Fruit fly (Drosophila melanogaster) whole organism: ENCODE data around the gene Takl2.

Experiments
- CG8478 ChIP-seq: fragments of >200 bp; optimal IDR thresholded peaks from 2 replicates; lab custom pipeline; 2018; ENCODE audit warnings: inconsistent platforms
- Dll ChIP-seq: fragments of >200 bp; optimal IDR thresholded peaks from 2 replicates; lab custom pipeline; 2017
- EcR ChIP-seq, 2 experiments: fragments of >200 bp; optimal IDR thresholded peaks; 2 replicates each; lab custom pipeline; 2017; ENCODE audit warnings: missing biosample characterization in 2 of 2, missing genetic modification characterization in 2 of 2, missing genetic modification reagents in 2 of 2
- pan ChIP-seq: fragments of >200 bp; optimal IDR thresholded peaks from 2 replicates; lab custom pipeline; 2017
- psq ChIP-seq: fragments of >200 bp; optimal IDR thresholded peaks from 2 replicates; lab custom pipeline; 2017
- usp ChIP-seq: fragments of >200 bp; optimal IDR thresholded peaks from 2 replicates; lab custom pipeline; 2017; ENCODE audit warnings: missing biosample characterization, missing genetic modification characterization, mixed read lengths

Takl2 gene

DNA sequence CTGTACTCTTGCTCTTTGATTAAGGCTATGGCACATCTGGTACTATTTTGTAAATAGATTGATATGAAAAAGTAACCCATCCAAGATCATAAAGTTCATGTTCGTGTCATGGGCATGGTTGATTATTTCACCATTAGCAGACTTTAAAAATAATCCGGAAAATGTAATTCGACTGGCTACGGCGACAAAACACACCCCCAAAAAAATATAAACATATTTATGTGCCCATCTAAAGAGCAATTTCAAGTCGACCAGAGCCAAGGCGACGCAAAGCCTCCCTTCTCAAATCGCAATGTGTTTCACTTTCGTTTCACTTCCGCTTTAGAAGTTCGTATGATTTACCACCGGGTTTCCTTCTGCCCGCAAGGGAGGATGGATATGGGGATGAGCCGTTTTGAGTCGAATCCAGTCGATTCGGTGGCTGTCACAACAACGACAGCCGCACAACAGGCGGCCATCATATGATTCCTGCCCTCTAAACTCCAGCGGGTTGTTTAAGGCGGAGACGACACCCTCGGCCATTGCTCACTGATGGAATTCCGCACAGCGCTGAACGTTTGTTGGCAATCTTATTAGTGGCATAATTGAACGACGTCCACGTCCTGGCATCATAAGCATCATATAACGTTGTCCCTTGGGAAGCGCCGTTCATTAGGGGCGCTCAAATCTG, 14.6 kb downstream of the Takl2 start:
- TF ChIP-seq CG8478 (lab: Kevin White, UChicago) = no peak
- TF ChIP-seq usp (GFP tag; lab: Kevin White, UChicago) = no peak

DNA sequence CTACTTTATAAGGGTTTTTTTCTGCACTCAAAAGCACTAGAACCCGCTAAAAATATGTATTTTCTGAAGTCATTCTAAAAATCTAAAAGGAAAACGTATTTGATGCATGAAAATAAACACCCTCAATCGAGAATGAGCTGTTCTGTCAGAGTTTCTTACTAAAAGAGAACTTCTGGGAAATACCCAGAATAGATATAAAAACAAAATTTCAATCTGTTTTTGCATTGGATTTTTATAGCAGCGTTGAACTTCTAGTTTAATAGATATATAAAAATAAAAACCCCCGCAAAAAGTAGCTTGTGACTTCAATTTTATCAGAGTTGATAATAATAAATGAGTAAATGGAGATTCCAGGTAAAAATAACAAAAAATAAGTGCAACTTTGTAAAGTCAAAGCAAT, 15.2 kb downstream of the Takl2 start:
- TF ChIP-seq CG8478 (lab: Kevin White, UChicago) (no peak), usp (GFP tag; lab: Kevin White, UChicago) (no peak), psq (no peak), EcR (GFP tag; optimal IDR thresholded peaks at IDR 0.05; lab: Kevin White, UChicago) (no peak), Dll (lab: Kevin White, UChicago) (no peak), pan (lab: Kevin White, UChicago) (no peak)

- TF ChIP-seq EcR (GFP tag; optimal IDR thresholded peaks at IDR 0.05; lab: Kevin White, UChicago) = no peak
- TF ChIP-seq psq = no peak
- TF ChIP-seq Dll (lab: Kevin White, UChicago) = no peak
- no peak for TF ChIP-seq CG8478 (lab: Kevin White, UChicago)
- no peak for TF ChIP-seq pan (lab: Kevin White, UChicago)
- no peak for TF ChIP-seq usp (GFP tag; lab: Kevin White, UChicago)
These were observed 15.8 kb downstream of the Takl2 start for dm6 chr3R:22717863-22718262.

DNA sequence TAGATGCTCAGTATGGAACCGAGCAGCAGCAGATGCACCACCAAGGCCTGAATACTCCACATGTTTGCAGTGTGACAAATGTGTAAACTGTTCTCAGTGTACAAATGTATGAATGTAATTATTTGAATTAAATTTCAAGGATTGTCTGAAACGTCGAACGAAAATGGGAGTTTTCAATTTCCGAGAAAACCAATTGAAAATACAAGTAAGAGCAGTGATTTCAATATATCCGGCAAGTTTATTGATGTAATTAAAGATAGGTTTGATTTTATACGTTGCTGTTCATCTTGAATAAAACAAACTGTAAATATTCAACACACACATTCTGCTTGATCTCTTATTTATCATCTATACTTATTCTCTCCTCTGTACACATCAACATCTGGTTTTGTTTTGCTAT, 23.0 kb downstream of the Takl2 start, which contains the start of gene CG4907:
Gene CG4907, minus strand, starts transcription at position 101 of the 400 bp plus-strand sequence.
- no peak for TF ChIP-seq Dll (lab: Kevin White, UChicago)
- no peak for TF ChIP-seq psq
- TF ChIP-seq usp (GFP tag; lab: Kevin White, UChicago) = no peak
- no peak for TF ChIP-seq pan (lab: Kevin White, UChicago)
- no peak for TF ChIP-seq CG8478 (lab: Kevin White, UChicago)
- no peak for TF ChIP-seq EcR (GFP tag; optimal IDR thresholded peaks at IDR 0.05; lab: Kevin White, UChicago)

DNA sequence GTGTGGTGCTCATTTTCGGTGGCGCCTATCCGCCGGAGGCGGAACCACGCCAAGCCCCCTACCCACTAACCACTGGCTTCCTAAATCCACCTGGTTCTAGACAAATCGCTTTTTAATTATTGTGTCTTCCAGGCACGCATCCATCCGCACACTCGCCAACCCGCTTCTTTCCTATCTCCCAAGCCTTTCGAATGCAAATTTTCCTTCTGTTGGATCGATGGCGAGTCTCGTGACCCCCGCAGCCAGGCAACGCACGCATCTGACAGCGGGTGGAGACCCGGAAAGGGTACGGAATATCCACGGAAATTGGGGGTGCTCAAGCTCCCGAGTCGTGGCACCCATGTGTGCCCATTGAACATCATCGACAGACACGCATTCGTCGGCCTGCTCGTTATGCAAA, 26.5 kb downstream of the Takl2 start, which contains the start of gene CG13842:
Gene CG13842, minus strand, starts transcription at position 101 of the 400 bp plus-strand sequence.
- TF ChIP-seq Dll (lab: Kevin White, UChicago) (no peak), usp (GFP tag; lab: Kevin White, UChicago) (no peak), psq (no peak), EcR (GFP tag; optimal IDR thresholded peaks at IDR 0.05; lab: Kevin White, UChicago) (no peak), pan (lab: Kevin White, UChicago) (no peak), CG8478 (lab: Kevin White, UChicago) (no peak)

DNA sequence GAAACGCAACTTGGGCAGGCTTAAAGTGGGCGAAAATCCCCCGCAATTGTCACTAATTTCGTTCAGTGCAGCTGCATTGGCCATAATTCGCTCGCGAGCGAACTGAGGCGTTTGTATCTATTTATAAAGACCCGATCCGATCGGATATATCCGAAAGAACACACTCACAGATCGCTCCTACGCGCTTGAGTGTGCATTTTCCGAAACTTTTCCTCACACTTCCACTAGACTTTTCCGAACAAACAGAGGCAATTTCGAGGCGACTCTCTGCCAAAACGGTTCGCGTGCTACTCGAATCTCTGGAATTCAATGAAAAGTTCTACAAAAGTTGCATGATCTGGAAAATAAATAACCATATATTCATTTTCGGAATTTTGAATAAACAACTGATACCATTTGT, 31.9 kb downstream of the Takl2 start, which contains the start of the genes CG6972 and CCAP:
Gene CG6972, plus strand, starts transcription at position 215 of the 400 bp plus-strand sequence.
Gene CCAP, minus strand, starts transcription at position 292 of the 400 bp plus-strand sequence.
- TF ChIP-seq EcR (GFP tag; optimal IDR thresholded peaks at IDR 0.05; lab: Kevin White, UChicago) = no peak
- TF ChIP-seq CG8478 (lab: Kevin White, UChicago) = no peak
- TF ChIP-seq usp (GFP tag; lab: Kevin White, UChicago) = no peak
- TF ChIP-seq pan (lab: Kevin White, UChicago) = no peak

dm6 chr3R:22698208-22698607, 35.4 kb downstream of the Takl2 start, which contains the start of gene Cyp6d4:
TSS of gene Cyp6d4 (plus strand) at chr3R:22698319.
- TF ChIP-seq psq = no peak
- TF ChIP-seq pan (lab: Kevin White, UChicago) = no peak
- TF ChIP-seq EcR (GFP tag; optimal IDR thresholded peaks at IDR 0.05; lab: Kevin White, UChicago) = no peak
- no peak for TF ChIP-seq usp (GFP tag; lab: Kevin White, UChicago)
- TF ChIP-seq CG8478 (lab: Kevin White, UChicago) = no peak
- TF ChIP-seq Dll (lab: Kevin White, UChicago) = no peak

DNA sequence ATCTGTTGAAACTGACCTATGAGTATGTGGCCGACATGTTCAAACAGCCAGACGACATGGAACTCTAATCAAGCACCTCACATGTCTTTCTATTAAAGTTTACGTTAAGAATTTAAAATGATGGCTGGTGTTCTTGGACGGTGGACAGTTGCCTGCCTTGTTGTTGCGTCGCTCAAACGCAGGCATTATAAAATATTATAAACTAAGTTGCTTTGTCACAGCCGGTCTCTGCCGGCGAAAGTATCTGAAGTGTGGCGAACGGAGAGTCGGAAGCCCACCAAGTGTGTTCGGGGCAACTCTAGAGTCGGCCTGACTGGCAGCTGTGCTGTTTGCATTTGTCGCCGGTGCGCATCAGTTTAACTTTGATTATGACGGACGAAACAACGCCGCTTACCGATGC, 39.0 kb downstream of the Takl2 start, which contains the start of gene cd:
Gene cd, plus strand, starts transcription at position 301 of the 400 bp plus-strand sequence.
- TF ChIP-seq EcR (GFP tag; optimal IDR thresholded peaks at IDR 0.05; lab: Kevin White, UChicago) (no peak), Dll (lab: Kevin White, UChicago) (no peak), psq (no peak), usp (GFP tag; lab: Kevin White, UChicago) (no peak), pan (lab: Kevin White, UChicago) (no peak), CG8478 (lab: Kevin White, UChicago) (no peak)

dm6 chr3R:22690311-22690710, 43.3 kb downstream of the Takl2 start, which contains the start of the genes wfs1 and Nup133:
TSS of gene wfs1 (minus strand) at chr3R:22690380.
TSS of gene Nup133 (plus strand) at chr3R:22690607.
- TF ChIP-seq psq = no peak

- no peak for TF ChIP-seq psq
- no peak for TF ChIP-seq usp (GFP tag; lab: Kevin White, UChicago)
- TF ChIP-seq EcR (GFP tag; optimal IDR thresholded peaks at IDR 0.05; lab: Kevin White, UChicago) = no peak
- no peak for TF ChIP-seq pan (lab: Kevin White, UChicago)
- TF ChIP-seq Dll (lab: Kevin White, UChicago) = no peak
- no peak for TF ChIP-seq CG8478 (lab: Kevin White, UChicago)
These were observed 47.2 kb downstream of the Takl2 start, which contains the start of the genes Gclm and CG17625 for dm6 chr3R:22686336-22686874. TSS of gene Gclm (minus strand) at chr3R:22686510. TSS of gene CG17625 (plus strand) at chr3R:22686849.

dm6 chr3R:22684948-22685253, 48.8 kb downstream of the Takl2 start:
- TF ChIP-seq usp (GFP tag; lab: Kevin White, UChicago) (no peak), psq (no peak), pan (lab: Kevin White, UChicago) (no peak), CG8478 (lab: Kevin White, UChicago) (no peak)
